Worm (Caenorhabditis elegans): ENCODE measurements around the gene cln-3.1.

DNA sequence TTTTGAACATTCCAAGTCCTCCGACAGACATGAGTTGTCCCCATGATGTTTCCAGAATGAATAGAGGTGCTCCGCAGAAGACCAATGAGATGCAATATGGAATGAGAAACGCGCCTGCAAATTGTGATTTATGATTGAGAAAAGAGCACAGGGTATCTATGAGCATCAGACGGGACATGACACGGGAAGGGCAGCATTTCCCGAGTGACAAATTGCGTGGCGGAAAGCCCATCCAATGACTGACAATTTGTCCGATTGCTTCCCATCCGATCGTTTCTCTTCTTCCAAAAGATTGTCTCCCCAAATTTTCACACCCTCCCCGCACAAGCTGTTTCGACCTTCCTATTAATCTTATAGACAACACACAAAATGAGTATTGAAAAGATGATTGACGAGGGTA is 42.3 kb upstream of the cln-3.1 start:
- TF ChIP-seq F49E8.2 (tag; optimal IDR thresholded peaks at IDR 0.05; ENCODE audit: borderline replicate concordance) (no peak), unc-130 (GFP tag; optimal IDR thresholded peaks at IDR 0.05) (no peak), nhr-77 (tag; optimal IDR thresholded peaks at IDR 0.05) (no peak), rbr-2 (tag; optimal IDR thresholded peaks at IDR 0.05) (no peak), nhr-25 (tag; optimal IDR thresholded peaks at IDR 0.05; ENCODE audit: borderline replicate concordance, insufficient read depth) (no peak), ceh-28 (tag; optimal IDR thresholded peaks at IDR 0.05) (no peak), nhr-48 (tag; optimal IDR thresholded peaks at IDR 0.05) (no peak), aly-2 (tag; optimal IDR thresholded peaks at IDR 0.05) (no peak), mdl-1 (tag; optimal IDR thresholded peaks at IDR 0.05) (no peak), nhr-10 (tag; optimal IDR thresholded peaks at IDR 0.05) (no peak), lin-29 (GFP tag; IDR thresholded peaks at IDR 0.05) (no peak), ceh-82 (tag; optimal IDR thresholded peaks at IDR 0.05) (no peak), snpc-4 (tag; optimal IDR thresholded peaks at IDR 0.05) (no peak), jun-1 (tag; optimal IDR thresholded peaks at IDR 0.05) (no peak)
